Worm (Caenorhabditis elegans) whole organism, L4 larva: ENCODE data around the gene gbf-1.
A peak's percentile ranks its signal among the peaks of the same experiment; 100 is the strongest.

ENCODE experiments used
- D1046.2 ChIP-seq: fragments of 200-800 bp; sonication (Bioruptor generic); IDR thresholded peaks from 2 replicates; pipeline ENCODE4 v1.3.6; 2022; ENCODE audit warnings: missing genetic modification characterization, missing compliant biosample characterization
- F10B5.3 ChIP-seq: sonication (generic microtip); optimal IDR thresholded peaks from 2 replicates; lab custom pipeline; 2016; ENCODE audit warnings: mild to moderate bottlenecking, missing genetic modification characterization, missing compliant biosample characterization
- F44E2.7 ChIP-seq: fragments of 200-800 bp; sonication (Bioruptor generic); IDR thresholded peaks from 2 replicates; pipeline ENCODE4 v2.1.2; 2022; ENCODE audit warnings: missing genetic modification characterization, missing compliant biosample characterization
- R02D3.7 ChIP-seq: fragments of 150-350 bp; sonication (generic microtip); optimal IDR thresholded peaks from 3 replicates; lab custom pipeline; 2014; ENCODE audit warnings: missing biosample characterization, missing genetic modification characterization
- T26A8.4 ChIP-seq: fragments of 200-800 bp; sonication (Bioruptor generic); IDR thresholded peaks from 2 replicates; pipeline ENCODE4 v1.3.6; 2022; ENCODE audit warnings: missing genetic modification characterization, missing compliant biosample characterization
- Y5F2A.4 ChIP-seq: fragments of 200-800 bp; sonication (Bioruptor generic); optimal IDR thresholded peaks from 2 replicates; lab custom pipeline; 2018; ENCODE audit warnings: mild to moderate bottlenecking, missing genetic modification characterization, missing compliant biosample characterization
- Y75B8A.6 ChIP-seq: fragments of 200-800 bp; sonication (Bioruptor generic); IDR thresholded peaks from 2 replicates; pipeline ENCODE4 v1.3.6; 2022; ENCODE audit warnings: missing genetic modification reagents, missing genetic modification characterization, missing compliant biosample characterization
- ceh-20 ChIP-seq: fragments of 200-800 bp; sonication (Bioruptor generic); IDR thresholded peaks from 2 replicates; pipeline ENCODE4 v1.3.6; 2022; ENCODE audit warnings: missing genetic modification reagents, missing genetic modification characterization, missing compliant biosample characterization
- ceh-82 ChIP-seq: sonication (generic microtip); optimal IDR thresholded peaks from 2 replicates; lab custom pipeline; 2017; ENCODE audit warnings: missing biosample characterization, missing genetic modification characterization
- cey-2 ChIP-seq: sonication (generic microtip); optimal IDR thresholded peaks from 3 replicates; lab custom pipeline; 2017; ENCODE audit warnings: missing genetic modification characterization, mild to moderate bottlenecking, missing compliant biosample characterization, antibody characterized with exemption, borderline replicate concordance; ENCODE audit not compliant: insufficient read depth
- daf-12 ChIP-seq: fragments of 150-350 bp; optimal IDR thresholded peaks from 2 replicates; lab custom pipeline; 2014; ENCODE audit warnings: missing biosample characterization, missing genetic modification reagents, missing genetic modification characterization
- daf-16 ChIP-seq, 3 experiments: sonication (generic microtip); optimal IDR thresholded peaks; 2 replicates each; lab custom pipeline; 2016 to 2017; ENCODE audit warnings: missing genetic modification characterization in 3 of 3, missing genetic modification reagents in 3 of 3, mild to moderate bottlenecking in 2 of 3, missing compliant biosample characterization in 2 of 3, missing biosample characterization in 1 of 3, moderate library complexity in 1 of 3
- dmd-6 ChIP-seq: fragments of 200-800 bp; sonication (Bioruptor generic); IDR thresholded peaks from 2 replicates; pipeline ENCODE4 v1.3.6; 2022; ENCODE audit warnings: missing genetic modification reagents, missing genetic modification characterization, missing compliant biosample characterization
- dmd-8 ChIP-seq: fragments of 200-800 bp; sonication (Bioruptor generic); IDR thresholded peaks from 2 replicates; pipeline ENCODE4 v1.3.6; 2022; ENCODE audit warnings: missing genetic modification characterization, missing compliant biosample characterization
- dve-1 ChIP-seq: sonication (generic microtip); optimal IDR thresholded peaks from 2 replicates; lab custom pipeline; 2017; ENCODE audit warnings: antibody characterized with exemption, mild to moderate bottlenecking, missing genetic modification characterization, missing compliant biosample characterization; ENCODE audit not compliant: insufficient read depth
- egl-27 ChIP-seq: sonication (generic microtip); optimal IDR thresholded peaks from 3 replicates; lab custom pipeline; 2017; ENCODE audit warnings: missing biosample characterization, missing genetic modification reagents, missing genetic modification characterization
- gei-8 ChIP-seq: fragments of 200-800 bp; sonication (Bioruptor generic); optimal IDR thresholded peaks from 2 replicates; lab custom pipeline; 2018; ENCODE audit warnings: mild to moderate bottlenecking, missing genetic modification characterization, missing compliant biosample characterization
- hlh-11 ChIP-seq: fragments of 200-800 bp; sonication (Bioruptor generic); optimal IDR thresholded peaks from 2 replicates; lab custom pipeline; 2018; ENCODE audit warnings: mild to moderate bottlenecking, missing genetic modification characterization, missing compliant biosample characterization
- hmg-1.1 ChIP-seq: fragments of 200-800 bp; sonication (Bioruptor generic); IDR thresholded peaks from 2 replicates; pipeline ENCODE4 v1.3.6; 2022; ENCODE audit warnings: missing genetic modification reagents, missing genetic modification characterization, missing compliant biosample characterization
- lim-7 ChIP-seq: fragments of 200-800 bp; sonication (Bioruptor generic); IDR thresholded peaks from 2 replicates; pipeline ENCODE4 v1.3.6; 2022; ENCODE audit warnings: missing genetic modification characterization, missing compliant biosample characterization
- lin-1 ChIP-seq: fragments of 200-800 bp; sonication (Bioruptor generic); IDR thresholded peaks from 2 replicates; pipeline ENCODE4 v1.3.6; 2022; ENCODE audit warnings: missing genetic modification reagents, missing genetic modification characterization, missing compliant biosample characterization
- lin-29 ChIP-seq: fragments of 200-800 bp; sonication (Bioruptor generic); IDR thresholded peaks from 2 replicates; pipeline ENCODE4 v1.3.6; 2022; ENCODE audit warnings: missing genetic modification reagents, missing genetic modification characterization, missing compliant biosample characterization
- lin-38 ChIP-seq: fragments of 200-800 bp; sonication (Bioruptor generic); IDR thresholded peaks from 2 replicates; pipeline ENCODE4 v1.3.6; 2022; ENCODE audit warnings: missing genetic modification reagents, missing genetic modification characterization, missing compliant biosample characterization
- lir-3 ChIP-seq: sonication (generic microtip); optimal IDR thresholded peaks from 2 replicates; lab custom pipeline; 2016; ENCODE audit warnings: mild to moderate bottlenecking, missing genetic modification characterization, missing compliant biosample characterization
- lsy-2 ChIP-seq, 2 experiments: fragments of 150-350 bp in 1 of 2; sonication (generic microtip) in 1 of 2; optimal IDR thresholded peaks; 2 replicates each; lab custom pipeline; 2014 to 2017; ENCODE audit warnings: missing biosample characterization in 2 of 2, missing genetic modification characterization in 2 of 2
- nhr-10 ChIP-seq: fragments of 150-350 bp; optimal IDR thresholded peaks from 2 replicates; lab custom pipeline; 2014; ENCODE audit warnings: missing biosample characterization, missing genetic modification characterization
- nhr-25 ChIP-seq: sonication (generic microtip); optimal IDR thresholded peaks from 2 replicates; lab custom pipeline; 2017; ENCODE audit warnings: missing genetic modification characterization, mild to moderate bottlenecking, missing compliant biosample characterization, antibody characterized with exemption, moderate library complexity, borderline replicate concordance; ENCODE audit not compliant: insufficient read depth
- nhr-28 ChIP-seq: fragments of 150-350 bp; optimal IDR thresholded peaks from 2 replicates; lab custom pipeline; 2014; ENCODE audit warnings: missing biosample characterization, missing genetic modification characterization
- nhr-77 ChIP-seq: fragments of 150-350 bp; optimal IDR thresholded peaks from 2 replicates; lab custom pipeline; 2014; ENCODE audit warnings: missing biosample characterization, missing genetic modification characterization
- pha-4 ChIP-seq, 2 experiments: fragments of 150-350 bp in 1 of 2; fragments of 200-800 bp in 1 of 2; sonication (Bioruptor generic) in 1 of 2; IDR thresholded peaks in 1 of 2; optimal IDR thresholded peaks in 1 of 2; 2 replicates each; pipeline versions ENCODE4 v1.3.6 to Lab custom; 2014 to 2022; ENCODE audit warnings: missing genetic modification characterization in 2 of 2, missing genetic modification reagents in 2 of 2, missing biosample characterization in 1 of 2, missing compliant biosample characterization in 1 of 2
- php-3 ChIP-seq: fragments of 200-800 bp; sonication (Bioruptor generic); IDR thresholded peaks from 2 replicates; pipeline ENCODE4 v1.3.6; 2022; ENCODE audit warnings: missing genetic modification reagents, missing genetic modification characterization, missing compliant biosample characterization
- pqm-1 ChIP-seq: sonication (generic microtip); optimal IDR thresholded peaks from 2 replicates; lab custom pipeline; 2017; ENCODE audit warnings: missing biosample characterization, missing genetic modification characterization
- rbr-2 ChIP-seq: sonication (generic microtip); optimal IDR thresholded peaks from 2 replicates; lab custom pipeline; 2016; ENCODE audit warnings: missing genotype, missing genetic modification characterization, missing compliant biosample characterization
- sdz-12 ChIP-seq: fragments of 200-800 bp; sonication (Bioruptor generic); optimal IDR thresholded peaks from 2 replicates; lab custom pipeline; 2018; ENCODE audit warnings: mild to moderate bottlenecking, missing genetic modification characterization, missing compliant biosample characterization
- set-16 ChIP-seq: fragments of 200-800 bp; sonication (Bioruptor generic); IDR thresholded peaks from 2 replicates; pipeline ENCODE4 v1.3.6; 2022; ENCODE audit warnings: missing genetic modification reagents, missing genetic modification characterization, missing compliant biosample characterization
- skn-1 ChIP-seq: fragments of 150-350 bp; optimal IDR thresholded peaks from 2 replicates; lab custom pipeline; 2014; ENCODE audit warnings: missing biosample characterization, missing genetic modification characterization
- snpc-4 ChIP-seq: fragments of 150-350 bp; optimal IDR thresholded peaks from 2 replicates; lab custom pipeline; 2014; ENCODE audit warnings: missing biosample characterization, missing genetic modification characterization
- spr-3 ChIP-seq: fragments of 200-800 bp; sonication (Bioruptor generic); optimal IDR thresholded peaks from 2 replicates; lab custom pipeline; 2018; ENCODE audit warnings: mild to moderate bottlenecking, missing genetic modification characterization, missing compliant biosample characterization
- tag-97 ChIP-seq: fragments of 200-800 bp; sonication (Bioruptor generic); IDR thresholded peaks from 2 replicates; pipeline ENCODE4 v1.3.6; 2022; ENCODE audit warnings: missing genetic modification characterization, missing compliant biosample characterization
- tra-1 ChIP-seq: fragments of 200-800 bp; sonication (Bioruptor generic); IDR thresholded peaks from 2 replicates; pipeline ENCODE4 v1.3.6; 2022; ENCODE audit warnings: missing genetic modification reagents, missing genetic modification characterization, missing compliant biosample characterization
- unc-130 ChIP-seq: sonication (generic microtip); optimal IDR thresholded peaks from 2 replicates; lab custom pipeline; 2016; ENCODE audit warnings: missing genetic modification reagents, missing genetic modification characterization, missing compliant biosample characterization
- unc-39 ChIP-seq: sonication (generic microtip); optimal IDR thresholded peaks from 2 replicates; lab custom pipeline; 2017; ENCODE audit warnings: missing biosample characterization, missing genetic modification characterization
- vab-7 ChIP-seq: fragments of 200-800 bp; sonication (Bioruptor generic); IDR thresholded peaks from 2 replicates; pipeline ENCODE4 v1.3.6; 2022; ENCODE audit warnings: missing genetic modification reagents, missing genetic modification characterization, missing compliant biosample characterization
- zag-1 ChIP-seq: fragments of 150-350 bp; optimal IDR thresholded peaks from 2 replicates; lab custom pipeline; 2014; ENCODE audit warnings: missing biosample characterization, missing genetic modification characterization
- zip-2 ChIP-seq: fragments of 150-350 bp; optimal IDR thresholded peaks from 2 replicates; lab custom pipeline; 2014; ENCODE audit warnings: missing biosample characterization, missing genetic modification characterization
- ztf-11 ChIP-seq: fragments of 150-350 bp; optimal IDR thresholded peaks from 2 replicates; lab custom pipeline; 2014; ENCODE audit warnings: missing biosample characterization, missing genetic modification characterization

gbf-1 gene

ce11 chrIII:11823260-11823659 is 49.8 kb upstream of the gbf-1 start, which contains the start of gene C18D11.3 (continued):
- TF ChIP-seq zag-1 (tag; lab: Kevin White, UChicago) (no peak), T26A8.4 (peak; percentile 63), unc-130 (GFP tag; lab: Kevin White, UChicago) (peak; percentile 36), lin-38 (GFP tag; lab: Robert Waterston, UW) (peak; percentile 83), gei-8 (no peak), spr-3 (GFP tag; lab: Kevin White, UChicago) (no peak), dve-1 (tag; lab: Kevin White, UChicago) (peak; percentile 88), lin-1 (GFP tag; lab: Robert Waterston, UW) (no peak)
- TF ChIP-seq, all 104 proteins: peak for 44

DNA sequence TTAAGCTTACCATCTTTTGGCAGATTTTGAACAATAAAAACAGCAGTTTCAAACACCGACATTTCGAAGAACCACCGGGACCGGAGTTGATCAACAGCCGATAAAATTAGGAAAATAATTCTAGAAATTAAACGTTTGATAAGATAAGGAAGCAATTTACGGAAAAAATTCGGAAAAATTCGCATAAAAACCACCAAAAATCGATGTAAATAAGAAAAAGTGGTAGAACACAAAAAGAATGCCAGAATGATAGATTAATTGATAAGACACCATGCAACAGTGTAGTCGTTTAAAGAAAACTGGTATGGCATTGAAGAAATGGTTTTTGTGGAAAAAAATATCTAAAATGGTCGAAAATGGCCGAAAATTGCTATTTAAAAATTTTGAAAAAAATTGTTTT is 48.9 kb upstream of the gbf-1 start, which contains the start of gene maa-1:
Gene maa-1 (minus strand): TSS at position 120 of the 400 bp plus-strand sequence.
- TF ChIP-seq F10B5.3, result no peak
- TF ChIP-seq lsy-2 (tag; optimal IDR thresholded peaks at IDR 0.05; lab: Kevin White, UChicago), result peak in 1 of 2 experiments; percentile 8
- peak; percentile 39 for TF ChIP-seq pqm-1 (tag; lab: Kevin White, UChicago)
- TF ChIP-seq pha-4 (GFP tag; IDR thresholded peaks at IDR 0.05; lab: Robert Waterston, UW), result no peak
- no peak for TF ChIP-seq pha-4 (tag; optimal IDR thresholded peaks at IDR 0.05; lab: Kevin White, UChicago)
- peak; percentile 74 for TF ChIP-seq dve-1 (tag; lab: Kevin White, UChicago)
- no peak for TF ChIP-seq egl-27 (tag; lab: Kevin White, UChicago)
- no peak for TF ChIP-seq tag-97 (GFP tag; lab: Robert Waterston, UW)
- peak; percentile 64 for TF ChIP-seq hlh-11 (tag; lab: Kevin White, UChicago)
- TF ChIP-seq nhr-77 (tag; lab: Kevin White, UChicago), result peak; percentile 48
- no peak for TF ChIP-seq lin-38 (GFP tag; lab: Robert Waterston, UW)
- TF ChIP-seq hmg-1.1 (GFP tag; lab: Robert Waterston, UW), result no peak
- TF ChIP-seq unc-130 (GFP tag; lab: Kevin White, UChicago), result no peak
- no peak for TF ChIP-seq F44E2.7 (GFP tag; lab: Robert Waterston, UW)
- no peak for TF ChIP-seq ztf-11 (tag; lab: Kevin White, UChicago)
- TF ChIP-seq daf-16 (GFP tag; optimal IDR thresholded peaks at IDR 0.05; lab: Kevin White, UChicago), result no peak
- peak; percentile 97 for TF ChIP-seq daf-16 (tag; optimal IDR thresholded peaks at IDR 0.05; lab: Kevin White, UChicago)
- no peak for TF ChIP-seq tra-1 (GFP tag; lab: Robert Waterston, UW)
- no peak for TF ChIP-seq R02D3.7 (tag; lab: Kevin White, UChicago)
- TF ChIP-seq lir-3, result no peak
- TF ChIP-seq vab-7 (GFP tag; lab: Robert Waterston, UW), result no peak
- TF ChIP-seq rbr-2 (tag; lab: Kevin White, UChicago), result no peak
- no peak for TF ChIP-seq skn-1 (tag; lab: Kevin White, UChicago)
- TF ChIP-seq nhr-10 (tag; lab: Kevin White, UChicago), result no peak
- 0 out of 2 replicates have a peak, but pooled peaks have one; percentile 56 for TF ChIP-seq php-3
- TF ChIP-seq nhr-28, result peak; percentile 78
- TF ChIP-seq zip-2, result no peak
- TF ChIP-seq dmd-6 (GFP tag; lab: Robert Waterston, UW), result no peak; the same call in 1 of the 2 replicates
- TF ChIP-seq unc-39 (tag; lab: Kevin White, UChicago), result no peak
- no peak for TF ChIP-seq lim-7 (GFP tag; lab: Robert Waterston, UW)
- no peak for TF ChIP-seq sdz-12 (GFP tag; lab: Kevin White, UChicago)
- TF ChIP-seq, all 104 proteins: peak for 8

DNA sequence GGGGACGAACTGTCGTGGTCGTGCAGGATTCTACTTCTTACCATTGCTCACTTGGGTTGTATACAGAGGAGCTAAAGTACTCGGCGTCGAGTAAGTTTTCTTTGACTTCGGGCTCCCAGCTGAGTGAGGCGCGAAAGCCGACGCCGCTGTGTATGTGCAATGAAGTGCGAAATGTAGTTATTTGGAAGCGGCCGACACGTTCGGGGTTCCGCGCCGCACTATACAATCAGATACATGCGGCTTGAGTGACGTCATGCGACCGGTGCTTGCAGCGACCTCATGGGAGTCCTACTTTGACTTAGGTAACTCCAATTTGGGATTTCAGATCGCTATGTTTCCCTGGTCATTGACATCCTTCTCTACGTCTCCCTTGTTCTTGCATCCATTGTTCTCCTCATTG is 44.4 kb upstream of the gbf-1 start:
- TF ChIP-seq lim-7 (GFP tag; lab: Robert Waterston, UW) (no peak), snpc-4 (tag; lab: Kevin White, UChicago) (peak; percentile 26), Y75B8A.6 (no peak), daf-12 (no peak), lin-29 (GFP tag; lab: Robert Waterston, UW) (no peak), Y5F2A.4 (GFP tag; lab: Kevin White, UChicago) (no peak), nhr-25 (tag; lab: Kevin White, UChicago) (no peak), ceh-82 (tag; lab: Kevin White, UChicago) (no peak), daf-16 (GFP tag; optimal IDR thresholded peaks at IDR 0.05; lab: Kevin White, UChicago) (no peak), daf-16 (tag; optimal IDR thresholded peaks at IDR 0.05; lab: Kevin White, UChicago) (peak; percentile 3), ceh-20 (no peak), lin-38 (GFP tag; lab: Robert Waterston, UW) (no peak), cey-2 (no peak), lir-3 (no peak), pqm-1 (tag; lab: Kevin White, UChicago) (no peak), D1046.2 (GFP tag; lab: Robert Waterston, UW) (no peak), dmd-8 (GFP tag; lab: Robert Waterston, UW) (no peak), set-16 (GFP tag; lab: Robert Waterston, UW) (0 out of 2 replicates have a peak, but pooled peaks have one; percentile 4), tra-1 (GFP tag; lab: Robert Waterston, UW) (no peak), zag-1 (tag; lab: Kevin White, UChicago) (no peak)
